Worm (Caenorhabditis elegans): ENCODE data around the gene cmtr-1.

DNA sequence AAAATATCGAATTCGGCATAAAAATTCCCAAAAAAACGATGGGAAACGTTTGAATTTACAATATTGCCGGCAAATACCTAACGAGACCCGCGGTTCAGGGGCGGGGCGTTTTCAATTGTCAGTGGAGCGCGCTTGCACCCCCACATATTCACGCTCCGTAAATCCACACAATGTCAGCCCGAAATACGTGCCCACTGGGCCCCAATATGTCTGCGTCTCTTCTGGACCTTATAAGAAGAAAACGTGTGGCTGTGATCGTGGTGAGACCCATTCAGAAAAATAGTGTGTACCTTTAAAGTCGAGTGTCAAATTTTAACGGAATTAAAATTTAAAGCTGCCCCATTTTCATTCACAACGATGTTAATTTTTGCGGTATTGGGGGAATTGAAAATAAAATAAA is 21.4 kb upstream of the cmtr-1 start:
- TF ChIP-seq unc-62 (GFP tag; optimal IDR thresholded peaks at IDR 0.05) (no peak), lin-13 (GFP tag; optimal IDR thresholded peaks at IDR 0.05) (no peak), unc-86 (tag; optimal IDR thresholded peaks at IDR 0.05) (no peak), ztf-4 (tag; optimal IDR thresholded peaks at IDR 0.05) (no peak), fkh-8 (tag; optimal IDR thresholded peaks at IDR 0.05) (no peak), ama-1 (optimal IDR thresholded peaks at IDR 0.05) (no peak), dpl-1 (GFP tag; optimal IDR thresholded peaks at IDR 0.05) (peak in 1 of 3 experiments; percentile 38), tbx-2 (tag; optimal IDR thresholded peaks at IDR 0.05) (no peak), pag-3 (tag; optimal IDR thresholded peaks at IDR 0.05; ENCODE audit: borderline replicate concordance, insufficient read depth) (no peak), ztf-11 (tag; optimal IDR thresholded peaks at IDR 0.05) (no peak), unc-98 (GFP tag; IDR thresholded peaks at IDR 0.05) (no peak), hpl-2 (GFP tag; optimal IDR thresholded peaks at IDR 0.05) (no peak), elt-2 (tag; optimal IDR thresholded peaks at IDR 0.05) (no peak)

All from whole organism, L1 larva.